Worm (Caenorhabditis elegans): ENCODE measurements around the gene C25G4.2.
"Not testable (repeated sequence)": the region's sequence is repeated elsewhere in the genome, so short reads cannot be mapped to it uniquely, and the experiment has no call there.

ce11 chrIV:12478711-12479110 lies 34.9 kb upstream of the C25G4.2 start, which contains the start of gene igdb-1:
- not testable (repeated sequence) for TF ChIP-seq nhr-237 (tag; optimal IDR thresholded peaks at IDR 0.05); aha-1 (tag; optimal IDR thresholded peaks at IDR 0.05); nhr-90 (tag; optimal IDR thresholded peaks at IDR 0.05; ENCODE audit: poor library complexity); Y116A8C.19 (tag; optimal IDR thresholded peaks at IDR 0.05; ENCODE audit: borderline replicate concordance); ceh-82 (tag; optimal IDR thresholded peaks at IDR 0.05); ceh-90 (tag; optimal IDR thresholded peaks at IDR 0.05); tbx-2 (tag; optimal IDR thresholded peaks at IDR 0.05); snpc-4 (tag; optimal IDR thresholded peaks at IDR 0.05)

Data from whole organism, L1 larva.